Fruit fly (Drosophila melanogaster) whole organism, pupa: ENCODE results near the gene Dop1R2.

Source experiments
- CG10348 ChIP-seq: fragments of 200-800 bp; sonication (Bioruptor generic); IDR thresholded peaks from 2 replicates; pipeline ENCODE4 v1.3.6; 2022; ENCODE audit warnings: missing biosample characterization, missing genetic modification characterization
- CG13204 ChIP-seq: fragments of 200-800 bp; sonication (Bioruptor generic); optimal IDR thresholded peaks from 2 replicates; lab custom pipeline; 2018; ENCODE audit warnings: missing biosample characterization, mild to moderate bottlenecking, missing genetic modification characterization, moderate library complexity
- CG15710 ChIP-seq: fragments of 200-800 bp; sonication (Bioruptor generic); optimal IDR thresholded peaks from 2 replicates; lab custom pipeline; 2018; ENCODE audit warnings: missing biosample characterization, mild to moderate bottlenecking, missing genetic modification characterization, moderate library complexity
- CG32121 ChIP-seq: fragments of 200-800 bp; sonication (Bioruptor generic); IDR thresholded peaks from 2 replicates; pipeline ENCODE4 v1.3.6; 2022; ENCODE audit warnings: missing biosample characterization, missing genetic modification characterization
- CG4496 ChIP-seq: fragments of 200-800 bp; sonication (Bioruptor generic); IDR thresholded peaks from 3 replicates; pipeline ENCODE4 v1.3.6; 2022; ENCODE audit warnings: missing biosample characterization, missing genetic modification characterization
- CG9948 ChIP-seq: fragments of 200-800 bp; sonication (Bioruptor generic); optimal IDR thresholded peaks from 2 replicates; lab custom pipeline; 2018; ENCODE audit warnings: missing biosample characterization, mild to moderate bottlenecking, missing genetic modification characterization, moderate library complexity
- EcR ChIP-seq: fragments of 200-800 bp; sonication (Bioruptor generic); optimal IDR thresholded peaks from 3 replicates; lab custom pipeline; 2019; ENCODE audit warnings: missing biosample characterization, missing genetic modification characterization, mild to moderate bottlenecking, moderate library complexity, missing genetic modification reagents
- Pif1A ChIP-seq: fragments of 200-800 bp; sonication (Bioruptor generic); optimal IDR thresholded peaks from 3 replicates; lab custom pipeline; 2016; ENCODE audit warnings: missing biosample characterization, missing genetic modification characterization
- Pif1B ChIP-seq: fragments of 200-800 bp; sonication (Bioruptor generic); optimal IDR thresholded peaks from 3 replicates; lab custom pipeline; 2016; ENCODE audit warnings: missing biosample characterization, missing genetic modification characterization
- fd96Ca ChIP-seq: fragments of 200-800 bp; sonication (Bioruptor generic); IDR thresholded peaks from 3 replicates; pipeline ENCODE4 v1.3.6; 2022; ENCODE audit warnings: missing biosample characterization, missing genetic modification characterization
- rn ChIP-seq: fragments of 200-800 bp; sonication (Bioruptor generic); IDR thresholded peaks from 2 replicates; pipeline ENCODE4 v1.3.6; 2022; ENCODE audit warnings: missing biosample characterization, missing genetic modification characterization

DNA sequence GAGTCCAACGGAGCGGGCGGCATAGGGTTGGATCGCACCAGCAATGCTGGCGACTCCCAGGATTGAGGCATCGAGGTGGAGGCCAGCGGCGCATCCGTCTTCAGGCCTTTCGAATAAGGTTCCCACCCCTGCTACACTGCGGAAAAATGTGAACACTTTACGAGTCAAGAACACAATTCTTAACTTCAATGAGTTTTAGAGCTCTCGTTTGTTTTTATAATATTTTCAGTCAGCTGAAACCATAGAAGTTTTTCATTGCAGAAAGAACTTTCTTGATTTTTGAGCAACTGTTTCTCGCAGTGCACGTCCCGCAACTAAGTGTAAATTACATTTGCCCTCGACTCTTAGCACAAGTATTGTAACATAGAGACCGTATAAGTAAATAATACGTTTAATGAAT, 36.6 kb upstream of the Dop1R2 start:
- TF ChIP-seq rn (GFP tag; lab: Robert Waterston, UW) (no peak), CG32121 (GFP tag; lab: Robert Waterston, UW) (no peak), CG10348 (GFP tag; lab: Robert Waterston, UW) (no peak), EcR (no peak), CG4496 (GFP tag; lab: Robert Waterston, UW) (no peak), CG15710 (tag; lab: Kevin White, UChicago) (no peak), CG13204 (GFP tag; lab: Kevin White, UChicago) (no peak), Pif1A (GFP tag; lab: Kevin White, UChicago) (no peak), fd96Ca (GFP tag; lab: Robert Waterston, UW) (no peak), CG9948 (tag; lab: Kevin White, UChicago) (no peak), Pif1B (no peak)
